Worm (Caenorhabditis elegans): ENCODE data around the gene wht-4.

DNA sequence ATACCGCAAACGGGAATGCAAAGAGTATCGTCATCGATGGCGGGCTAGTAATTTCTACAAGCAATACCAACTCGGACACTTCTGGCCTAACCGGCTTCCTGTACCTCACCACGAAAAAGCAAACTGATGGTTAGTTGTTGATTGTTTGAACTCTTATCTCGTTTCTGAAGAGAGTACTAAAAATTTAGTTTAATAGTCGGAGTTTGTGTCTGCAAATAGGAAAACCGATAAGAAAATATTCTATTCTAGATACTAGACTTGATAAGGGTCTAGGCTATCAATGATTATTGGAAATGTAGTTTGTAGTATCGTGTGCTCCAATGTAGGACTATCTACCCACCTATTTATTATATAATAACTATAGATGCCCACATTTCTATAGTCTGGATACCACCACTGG is 40.1 kb downstream of the wht-4 start:
- TF ChIP-seq unc-39 (tag; optimal IDR thresholded peaks at IDR 0.05) (no peak), alr-1 (tag; optimal IDR thresholded peaks at IDR 0.05) (no peak), lsy-2 (tag; optimal IDR thresholded peaks at IDR 0.05) (no peak)

Measured in whole organism, L2 larva.